Fruit fly (Drosophila melanogaster) whole organism, pupa: ENCODE results near the gene CG12239.

ENCODE experiments used
- CG12605 ChIP-seq: fragments of 200-800 bp; sonication (Bioruptor generic); IDR thresholded peaks from 2 replicates; pipeline ENCODE4 v1.3.6; 2022; ENCODE audit warnings: missing biosample characterization, missing genetic modification characterization
- CG13204 ChIP-seq: fragments of 200-800 bp; sonication (Bioruptor generic); optimal IDR thresholded peaks from 2 replicates; lab custom pipeline; 2018; ENCODE audit warnings: missing biosample characterization, mild to moderate bottlenecking, missing genetic modification characterization, moderate library complexity
- CG14655 ChIP-seq: fragments of 200-800 bp; sonication (Bioruptor generic); optimal IDR thresholded peaks from 3 replicates; lab custom pipeline; 2017; ENCODE audit warnings: mild to moderate bottlenecking, missing biosample characterization, missing genetic modification reagents, missing genetic modification characterization
- CG15710 ChIP-seq: fragments of 200-800 bp; sonication (Bioruptor generic); optimal IDR thresholded peaks from 2 replicates; lab custom pipeline; 2018; ENCODE audit warnings: missing biosample characterization, mild to moderate bottlenecking, missing genetic modification characterization, moderate library complexity
- CG32121 ChIP-seq: fragments of 200-800 bp; sonication (Bioruptor generic); IDR thresholded peaks from 2 replicates; pipeline ENCODE4 v1.3.6; 2022; ENCODE audit warnings: missing biosample characterization, missing genetic modification characterization
- CG34367 ChIP-seq: fragments of 200-800 bp; sonication (Bioruptor generic); optimal IDR thresholded peaks from 2 replicates; lab custom pipeline; 2018; ENCODE audit warnings: missing biosample characterization, mild to moderate bottlenecking, missing genetic modification characterization
- CG4496 ChIP-seq: fragments of 200-800 bp; sonication (Bioruptor generic); IDR thresholded peaks from 3 replicates; pipeline ENCODE4 v1.3.6; 2022; ENCODE audit warnings: missing biosample characterization, missing genetic modification characterization
- CG8159 ChIP-seq: fragments of 200-800 bp; sonication (Bioruptor generic); optimal IDR thresholded peaks from 3 replicates; lab custom pipeline; 2018; ENCODE audit warnings: missing biosample characterization, mild to moderate bottlenecking, missing genetic modification characterization, moderate library complexity
- CG8301 ChIP-seq: fragments of 200-800 bp; sonication (Bioruptor generic); optimal IDR thresholded peaks from 2 replicates; lab custom pipeline; 2018; ENCODE audit warnings: missing biosample characterization, mild to moderate bottlenecking, missing genetic modification characterization
- D1 ChIP-seq: fragments of 200-800 bp; sonication (Bioruptor generic); optimal IDR thresholded peaks from 2 replicates; lab custom pipeline; 2018; ENCODE audit warnings: missing biosample characterization, mild to moderate bottlenecking, missing genetic modification characterization, moderate library complexity
- EcR ChIP-seq: fragments of 200-800 bp; sonication (Bioruptor generic); optimal IDR thresholded peaks from 3 replicates; lab custom pipeline; 2019; ENCODE audit warnings: missing biosample characterization, missing genetic modification characterization, mild to moderate bottlenecking, moderate library complexity, missing genetic modification reagents
- Ets98B ChIP-seq: fragments of 200-800 bp; sonication (Bioruptor generic); IDR thresholded peaks from 2 replicates; pipeline ENCODE4 v1.3.6; 2022; ENCODE audit warnings: missing biosample characterization, missing genetic modification characterization
- Pif1A ChIP-seq: fragments of 200-800 bp; sonication (Bioruptor generic); optimal IDR thresholded peaks from 3 replicates; lab custom pipeline; 2016; ENCODE audit warnings: missing biosample characterization, missing genetic modification characterization
- gl ChIP-seq: fragments of 200-800 bp; sonication (Bioruptor generic); optimal IDR thresholded peaks from 2 replicates; lab custom pipeline; 2018; ENCODE audit warnings: missing biosample characterization, mild to moderate bottlenecking, missing genetic modification characterization
- rn ChIP-seq: fragments of 200-800 bp; sonication (Bioruptor generic); IDR thresholded peaks from 2 replicates; pipeline ENCODE4 v1.3.6; 2022; ENCODE audit warnings: missing biosample characterization, missing genetic modification characterization

CG12239 gene

dm6 chrX:5818428-5818827 lies 26.5 kb downstream of the CG12239 start, which contains the start of gene CG15765:
CG15765 (plus strand) TSS chrX:5818559.
- no peak for TF ChIP-seq CG12605 (GFP tag; lab: Robert Waterston, UW)

DNA sequence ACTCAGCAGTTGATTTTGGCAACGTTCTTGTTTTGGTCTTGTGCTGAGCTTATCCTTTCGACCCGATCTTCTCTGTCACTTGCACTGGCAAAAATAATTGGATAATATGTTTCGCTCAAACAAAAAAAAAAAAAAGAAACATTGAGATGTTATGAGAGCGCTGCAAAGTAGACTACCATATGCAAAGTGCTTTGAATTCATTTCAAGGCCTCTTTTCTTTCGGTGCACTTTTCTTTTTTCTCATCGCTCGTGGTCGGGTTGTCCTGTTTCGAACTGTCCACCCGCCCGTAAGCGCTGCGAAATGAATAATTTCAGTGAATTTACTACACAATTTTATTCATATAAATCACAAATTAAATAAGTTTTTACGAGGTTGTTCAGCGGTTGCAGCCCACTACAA lies 28.0 kb downstream of the CG12239 start:
- TF ChIP-seq EcR (GFP tag; lab: Kevin White, UChicago) (no peak), CG4496 (GFP tag; lab: Robert Waterston, UW) (0 out of 3 replicates have a peak, but pooled peaks have one; percentile 15), CG32121 (GFP tag; lab: Robert Waterston, UW) (no peak), Pif1A (GFP tag; lab: Kevin White, UChicago) (no peak)
- TF ChIP-seq, all 21 proteins: peak for 1

- TF ChIP-seq CG12605 (GFP tag; lab: Robert Waterston, UW) = no peak
- no peak for TF ChIP-seq CG34367 (tag; lab: Kevin White, UChicago)
- TF ChIP-seq CG8301 (tag; lab: Kevin White, UChicago) = no peak
- TF ChIP-seq rn (GFP tag; lab: Robert Waterston, UW) = no peak
- TF ChIP-seq Pif1A (GFP tag; lab: Kevin White, UChicago) = no peak
- TF ChIP-seq gl = no peak
- TF ChIP-seq CG8159 (tag; lab: Kevin White, UChicago) = no peak
- no peak for TF ChIP-seq CG14655
- TF ChIP-seq CG15710 (tag; lab: Kevin White, UChicago) = no peak
- no peak for TF ChIP-seq D1 (tag; lab: Kevin White, UChicago)
- TF ChIP-seq CG4496 (GFP tag; lab: Robert Waterston, UW) = no peak
- TF ChIP-seq CG13204 (GFP tag; lab: Kevin White, UChicago) = no peak
- TF ChIP-seq Ets98B (GFP tag; lab: Robert Waterston, UW) = no peak
These were observed 47.8 kb downstream of the CG12239 start for dm6 chrX:5839737-5840136.
